Fruit fly (Drosophila melanogaster): Measurements from ENCODE around the gene CG32485.

The CG32485 gene

DNA sequence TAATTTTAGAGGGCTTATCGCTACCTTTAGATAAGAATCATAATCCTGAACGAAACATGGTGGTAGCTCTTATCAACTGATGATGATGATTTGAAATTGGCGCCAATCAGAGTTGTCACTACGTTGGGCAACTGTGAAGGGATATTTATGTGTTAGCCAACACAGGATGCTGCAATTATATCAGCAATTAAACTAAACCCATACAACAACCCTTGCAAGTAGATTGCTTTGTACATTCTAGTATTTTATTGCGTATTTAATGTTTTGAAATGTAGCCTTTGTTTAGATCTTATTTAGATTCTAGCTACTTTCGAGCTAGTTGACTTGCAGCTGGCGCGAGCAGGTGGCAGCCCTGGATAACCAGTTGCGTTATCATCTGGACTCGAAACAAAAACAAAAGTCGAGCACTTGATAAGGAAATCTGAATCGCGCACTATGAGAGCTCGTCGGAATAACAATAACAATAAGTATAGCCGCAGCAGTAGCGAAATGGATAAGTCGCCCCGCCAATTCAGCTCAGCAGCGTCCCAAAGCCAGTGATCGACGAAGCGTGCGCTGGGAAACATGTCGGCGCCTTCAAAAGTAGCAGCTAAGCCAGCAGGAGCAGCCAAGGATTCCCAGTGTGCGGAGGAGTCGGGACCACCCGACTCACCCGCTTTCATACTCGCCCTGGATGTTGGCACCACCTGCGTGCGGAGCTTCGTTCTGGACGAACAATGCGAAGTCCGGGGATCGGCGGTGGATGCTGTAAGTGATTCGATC is 2.2 kb downstream of the CG32485 start, which contains the start of gene CG1271 (continued):
- TF ChIP-seq CoRest (tag; optimal IDR thresholded peaks at IDR 0.05) (peak; percentile 74), Hsf (GFP tag; optimal IDR thresholded peaks at IDR 0.05) (peak; percentile 55), peb (GFP tag; IDR thresholded peaks at IDR 0.05) (peak; percentile 28; the same call in 1 of the 2 replicates), CG7357 (GFP tag; IDR thresholded peaks at IDR 0.05) (0 out of 3 replicates have a peak, but pooled peaks have one; percentile 6), CG8281 (tag; optimal IDR thresholded peaks at IDR 0.05) (peak; percentile 23), Atf3 (GFP tag; optimal IDR thresholded peaks at IDR 0.05) (peak; percentile 12), CG12071 (GFP tag; optimal IDR thresholded peaks at IDR 0.05) (peak; percentile 11), jumu (GFP tag; optimal IDR thresholded peaks at IDR 0.05) (peak; percentile 74), bowl (GFP tag; IDR thresholded peaks at IDR 0.05) (no peak), CG4360 (GFP tag; IDR thresholded peaks at IDR 0.05) (no peak), YL-1 (GFP tag; optimal IDR thresholded peaks at IDR 0.05) (no peak), nmo (GFP tag; optimal IDR thresholded peaks at IDR 0.05) (peak; percentile 74), CG10366 (GFP tag; IDR thresholded peaks at IDR 0.05) (no peak; the same call in 1 of the 2 replicates), CG11695 (GFP tag; IDR thresholded peaks at IDR 0.05) (no peak; the same call in 1 of the 3 replicates), CG4328 (GFP tag; optimal IDR thresholded peaks at IDR 0.05) (peak; percentile 43), Spps (tag; optimal IDR thresholded peaks at IDR 0.05) (no peak), h (optimal IDR thresholded peaks at IDR 0.05) (no peak), PHDP (tag; optimal IDR thresholded peaks at IDR 0.05) (peak; percentile 42), nom (GFP tag; optimal IDR thresholded peaks at IDR 0.05) (peak; percentile 52), otp (GFP tag; IDR thresholded peaks at IDR 0.05) (no peak), Tbp (GFP tag; optimal IDR thresholded peaks at IDR 0.05) (no peak), Eip74EF (GFP tag; optimal IDR thresholded peaks at IDR 0.05) (peak in 1 of 2 experiments; percentile 23), Hr51 (GFP tag; optimal IDR thresholded peaks at IDR 0.05) (peak in 1 of 2 experiments; percentile 60), Antp (GFP tag; optimal IDR thresholded peaks at IDR 0.05) (peak; percentile 65), CG10209 (GFP tag; optimal IDR thresholded peaks at IDR 0.05) (peak; percentile 54), ac (GFP tag; optimal IDR thresholded peaks at IDR 0.05) (no peak), hbn (GFP tag; IDR thresholded peaks at IDR 0.05; ENCODE audit: partially characterized antibody) (no peak), CG11560 (tag; IDR thresholded peaks at IDR 0.05) (no peak), CG5180 (GFP tag; optimal IDR thresholded peaks at IDR 0.05) (peak; percentile 32), salm (tag; optimal IDR thresholded peaks at IDR 0.05) (no peak), pnt (GFP tag; optimal IDR thresholded peaks at IDR 0.05) (peak; percentile 32), stwl (tag; optimal IDR thresholded peaks at IDR 0.05) (peak; percentile 88), oc (tag; optimal IDR thresholded peaks at IDR 0.05) (no peak), Gsc (GFP tag; IDR thresholded peaks at IDR 0.05) (no peak), Gug (GFP tag; IDR thresholded peaks at IDR 0.05) (peak; percentile 39; the same call in 1 of the 4 replicates), hth (optimal IDR thresholded peaks at IDR 0.05) (no peak), Ssrp (tag; optimal IDR thresholded peaks at IDR 0.05) (peak; percentile 30), fd102C (GFP tag; optimal IDR thresholded peaks at IDR 0.05) (no peak), TFAM (GFP tag; optimal IDR thresholded peaks at IDR 0.05) (no peak), CG1832 (GFP tag; optimal IDR thresholded peaks at IDR 0.05) (no peak), Jarid2 (GFP tag; optimal IDR thresholded peaks at IDR 0.05) (no peak), HLH3B (GFP tag; IDR thresholded peaks at IDR 0.05) (peak; percentile 20; the same call in 1 of the 2 replicates), Taf1 (GFP tag; IDR thresholded peaks at IDR 0.05) (peak; percentile 21; the same call in 1 of the 2 replicates), dm (GFP tag; optimal IDR thresholded peaks at IDR 0.05) (peak; percentile 18), HmgD (GFP tag; optimal IDR thresholded peaks at IDR 0.05) (peak; percentile 17), psq (GFP tag; optimal IDR thresholded peaks at IDR 0.05) (no peak), ems (GFP tag; optimal IDR thresholded peaks at IDR 0.05) (peak; percentile 77), Med (GFP tag) (peak; percentile 92), lilli (GFP tag; optimal IDR thresholded peaks at IDR 0.05) (peak; percentile 74)

All from whole organism, embryonic.